Fruit fly (Drosophila melanogaster): ENCODE measurements around the gene Sec61gamma.

The Sec61gamma gene

dm6 chrX:19692951-19693698 is 50.0 kb downstream of the Sec61gamma start, which contains the start of gene Mer (continued):
- TF ChIP-seq CG6854 (GFP tag; optimal IDR thresholded peaks at IDR 0.05) (peak; percentile 75), CG1233 (GFP tag; optimal IDR thresholded peaks at IDR 0.05) (peak; percentile 75), pita (GFP tag; optimal IDR thresholded peaks at IDR 0.05) (no peak), CG18619 (GFP tag; optimal IDR thresholded peaks at IDR 0.05) (peak; percentile 83), bbx (GFP tag; IDR thresholded peaks at IDR 0.05; ENCODE audit: partially characterized antibody) (no peak), Sox100B (GFP tag; optimal IDR thresholded peaks at IDR 0.05) (no peak), crp (GFP tag; optimal IDR thresholded peaks at IDR 0.05) (peak in 1 of 2 experiments; percentile 35), CG6654 (GFP tag; optimal IDR thresholded peaks at IDR 0.05) (peak; percentile 56), emc (GFP tag; optimal IDR thresholded peaks at IDR 0.05) (peak; percentile 59), mld (GFP tag; IDR thresholded peaks at IDR 0.05; ENCODE audit: partially characterized antibody) (no peak), btn (GFP tag; optimal IDR thresholded peaks at IDR 0.05) (peak; percentile 74), fu2 (GFP tag; optimal IDR thresholded peaks at IDR 0.05) (peak; percentile 78), CG12942 (GFP tag; optimal IDR thresholded peaks at IDR 0.05) (peak; percentile 79), Lpt (GFP tag; optimal IDR thresholded peaks at IDR 0.05) (no peak), exex (tag; optimal IDR thresholded peaks at IDR 0.05) (no peak), lola (GFP tag; optimal IDR thresholded peaks at IDR 0.05) (peak in 1 of 3 experiments; percentile 74), vvl (GFP tag; IDR thresholded peaks at IDR 0.05) (peak; percentile 82), CoRest (tag; optimal IDR thresholded peaks at IDR 0.05) (peak; percentile 81), phol (tag; optimal IDR thresholded peaks at IDR 0.05) (peak; percentile 81), CG12071 (GFP tag; optimal IDR thresholded peaks at IDR 0.05) (peak; percentile 90), cas (GFP tag; IDR thresholded peaks at IDR 0.05) (peak; percentile 82), mam (GFP tag; optimal IDR thresholded peaks at IDR 0.05) (peak; percentile 89), CG12744 (GFP tag; optimal IDR thresholded peaks at IDR 0.05) (peak; percentile 49), CG11723 (GFP tag; optimal IDR thresholded peaks at IDR 0.05) (peak; percentile 61), CG3995 (GFP tag; optimal IDR thresholded peaks at IDR 0.05) (peak; percentile 44), Sry-β (GFP tag; optimal IDR thresholded peaks at IDR 0.05) (peak; percentile 14), CTCF (GFP tag; optimal IDR thresholded peaks at IDR 0.05) (peak; percentile 12), Blimp-1 (GFP tag; optimal IDR thresholded peaks at IDR 0.05) (peak; percentile 75), MESR4 (GFP tag; optimal IDR thresholded peaks at IDR 0.05) (peak; percentile 86), Rfx (GFP tag; IDR thresholded peaks at IDR 0.05) (peak; percentile 92), E2f2 (GFP tag; IDR thresholded peaks at IDR 0.05) (peak; percentile 63; the same call in 1 of the 2 replicates), fd64A (GFP tag; optimal IDR thresholded peaks at IDR 0.05) (peak; percentile 62), hkb (optimal IDR thresholded peaks at IDR 0.05) (no peak), hkb (GFP tag; IDR thresholded peaks at IDR 0.05) (peak; percentile 91), Awh (GFP tag; IDR thresholded peaks at IDR 0.05) (peak; percentile 79), CG8388 (GFP tag; optimal IDR thresholded peaks at IDR 0.05) (peak; percentile 73), CG16779 (GFP tag; IDR thresholded peaks at IDR 0.05) (0 out of 2 replicates have a peak, but pooled peaks have one; percentile 27), nom (GFP tag; optimal IDR thresholded peaks at IDR 0.05) (peak; percentile 79), ttk (GFP tag; IDR thresholded peaks at IDR 0.05) (peak; percentile 74), Oli (tag; optimal IDR thresholded peaks at IDR 0.05) (peak; percentile 76), crc (GFP tag; optimal IDR thresholded peaks at IDR 0.05) (peak; percentile 82), CG17802 (tag; optimal IDR thresholded peaks at IDR 0.05) (peak; percentile 39), CG7357 (GFP tag; IDR thresholded peaks at IDR 0.05) (peak; percentile 69; the same call in 1 of the 3 replicates), CG15696 (tag; optimal IDR thresholded peaks at IDR 0.05) (peak; percentile 68), cad (GFP tag; optimal IDR thresholded peaks at IDR 0.05) (no peak), Atf3 (GFP tag; optimal IDR thresholded peaks at IDR 0.05) (peak; percentile 66), CG14710 (tag; optimal IDR thresholded peaks at IDR 0.05) (peak; percentile 62), disco-r (GFP tag; optimal IDR thresholded peaks at IDR 0.05) (peak; percentile 74), CG2889 (GFP tag; IDR thresholded peaks at IDR 0.05) (peak; percentile 65; the same call in 2 of the 3 replicates)

Data from whole organism, embryonic.